Fruit fly (Drosophila melanogaster) whole organism, embryonic: ENCODE measurements around the gene Hinfp.

Experiments used
- Awh ChIP-seq: fragments of 200-800 bp; sonication (Bioruptor generic); IDR thresholded peaks from 2 replicates; pipeline ENCODE4, ENCODE4 v1.3.6; 2022; ENCODE audit warnings: missing biosample characterization, missing genetic modification characterization
- CG10209 ChIP-seq: fragments of 200-800 bp; sonication (Bioruptor generic); optimal IDR thresholded peaks from 3 replicates; lab custom pipeline; 2017; ENCODE audit warnings: missing biosample characterization, mild to moderate bottlenecking, missing genetic modification characterization, missing genetic modification reagents
- CG11456 ChIP-seq: fragments of 200-800 bp; sonication (Bioruptor generic); IDR thresholded peaks from 3 replicates; pipeline ENCODE4 v1.3.6; 2022; ENCODE audit warnings: missing biosample characterization, missing genetic modification characterization
- CG11560 ChIP-seq: fragments of 200-800 bp; sonication (Bioruptor generic); IDR thresholded peaks from 3 replicates; pipeline ENCODE4 v1.3.6; 2022; ENCODE audit warnings: missing biosample characterization, missing genetic modification characterization
- CG1233 ChIP-seq: fragments of 200-800 bp; sonication (Bioruptor generic); optimal IDR thresholded peaks from 4 replicates; lab custom pipeline; 2018; ENCODE audit warnings: missing biosample characterization, mild to moderate bottlenecking, missing genetic modification characterization
- CG12391 ChIP-seq: fragments of 200-800 bp; sonication (Bioruptor generic); optimal IDR thresholded peaks from 3 replicates; lab custom pipeline; 2018; ENCODE audit warnings: missing biosample characterization, mild to moderate bottlenecking, missing genetic modification characterization, moderate library complexity
- CG12942 ChIP-seq: fragments of 200-800 bp; sonication (Bioruptor generic); optimal IDR thresholded peaks from 3 replicates; lab custom pipeline; 2016; ENCODE audit warnings: missing biosample characterization, missing genetic modification characterization
- CG14441 ChIP-seq: fragments of 200-800 bp; sonication (Bioruptor generic); IDR thresholded peaks from 2 replicates; pipeline ENCODE4 v1.3.6; 2022; ENCODE audit warnings: missing biosample characterization, missing genetic modification characterization
- CG18476 ChIP-seq: fragments of 200-800 bp; sonication (Bioruptor generic); optimal IDR thresholded peaks from 2 replicates; lab custom pipeline; 2016; ENCODE audit warnings: missing biosample characterization, mild to moderate bottlenecking, missing genetic modification characterization
- CG18619 ChIP-seq: fragments of 200-800 bp; sonication (Bioruptor generic); optimal IDR thresholded peaks from 3 replicates; lab custom pipeline; 2017; ENCODE audit warnings: missing biosample characterization, mild to moderate bottlenecking, missing genetic modification characterization
- CG32767 ChIP-seq: fragments of 200-800 bp; sonication (Bioruptor generic); IDR thresholded peaks from 2 replicates; pipeline ENCODE4 v1.3.6; 2022; ENCODE audit warnings: missing biosample characterization, missing genetic modification characterization
- CG42726 ChIP-seq: fragments of 200-800 bp; sonication (Bioruptor generic); IDR thresholded peaks from 2 replicates; pipeline ENCODE4 v1.3.6; 2022; ENCODE audit warnings: missing biosample characterization, missing genetic modification characterization; ENCODE audit not compliant: partially characterized antibody
- CG4282 ChIP-seq: fragments of 200-800 bp; sonication (Bioruptor generic); optimal IDR thresholded peaks from 2 replicates; lab custom pipeline; 2016; ENCODE audit warnings: missing biosample characterization, missing genetic modification characterization
- CG6683 ChIP-seq: fragments of 200-800 bp; sonication (Bioruptor generic); optimal IDR thresholded peaks from 2 replicates; lab custom pipeline; 2017; ENCODE audit warnings: missing biosample characterization, mild to moderate bottlenecking, missing genetic modification characterization, missing genetic modification reagents
- CG8290 ChIP-seq, 3 experiments: fragments of 200-800 bp; sonication (Bioruptor generic); optimal IDR thresholded peaks; 2 replicates each; lab custom pipeline; 2016 to 2019; ENCODE audit warnings: missing biosample characterization in 3 of 3, missing genetic modification characterization in 3 of 3, mild to moderate bottlenecking in 2 of 3, moderate library complexity in 1 of 3
- CG8478 ChIP-seq: fragments of >200 bp; optimal IDR thresholded peaks from 2 replicates; lab custom pipeline; 2018
- CG9797 ChIP-seq: fragments of 200-800 bp; sonication (Bioruptor generic); optimal IDR thresholded peaks from 3 replicates; lab custom pipeline; 2018; ENCODE audit warnings: missing biosample characterization, mild to moderate bottlenecking, missing genetic modification characterization
- Chrac-16 ChIP-seq: fragments of 200-800 bp; sonication (Bioruptor generic); optimal IDR thresholded peaks from 3 replicates; lab custom pipeline; 2016; ENCODE audit warnings: missing biosample characterization, missing genetic modification characterization
- Dip3 ChIP-seq: fragments of 200-800 bp; sonication (Bioruptor generic); optimal IDR thresholded peaks from 3 replicates; lab custom pipeline; 2016; ENCODE audit warnings: missing biosample characterization, missing genetic modification characterization
- Doc2 ChIP-seq: fragments of 200-800 bp; sonication (Bioruptor generic); IDR thresholded peaks from 2 replicates; pipeline ENCODE4 v1.3.6; 2022; ENCODE audit warnings: missing biosample characterization, missing genetic modification characterization
- Doc3 ChIP-seq: fragments of 200-800 bp; sonication (Bioruptor generic); IDR thresholded peaks from 3 replicates; pipeline ENCODE4 v1.3.6; 2022; ENCODE audit warnings: missing biosample characterization, missing genetic modification characterization; ENCODE audit not compliant: partially characterized antibody
- HHEX ChIP-seq: fragments of 200-800 bp; sonication (Bioruptor generic); optimal IDR thresholded peaks from 3 replicates; lab custom pipeline; 2017; ENCODE audit warnings: missing biosample characterization, mild to moderate bottlenecking, missing genetic modification characterization, missing genetic modification reagents
- HLH3B ChIP-seq: fragments of 200-800 bp; sonication (Bioruptor generic); IDR thresholded peaks from 2 replicates; pipeline ENCODE4 v1.3.6; 2022; ENCODE audit warnings: missing biosample characterization, missing genetic modification characterization
- Med ChIP-seq: fragments of 200-800 bp; sonication (Bioruptor generic); peaks from one replicate; lab custom pipeline; 2016; ENCODE audit warnings: missing biosample characterization, missing genetic modification characterization, mild to moderate bottlenecking, inconsistent platforms, moderate library complexity
- Meics ChIP-seq: fragments of 200-800 bp; sonication (Bioruptor generic); optimal IDR thresholded peaks from 2 replicates; lab custom pipeline; 2017; ENCODE audit warnings: missing biosample characterization, mild to moderate bottlenecking, missing genetic modification characterization
- Neu2 ChIP-seq: fragments of 200-800 bp; sonication (Bioruptor generic); optimal IDR thresholded peaks from 3 replicates; lab custom pipeline; 2016; ENCODE audit warnings: missing biosample characterization, missing genetic modification characterization, borderline replicate concordance
- Opbp ChIP-seq: fragments of 200-800 bp; sonication (Bioruptor generic); IDR thresholded peaks from 3 replicates; pipeline ENCODE4 v1.3.6; 2022; ENCODE audit warnings: missing biosample characterization, missing genetic modification characterization; ENCODE audit not compliant: partially characterized antibody
- Pdp1 ChIP-seq, 2 experiments: fragments of 200-800 bp; sonication (Bioruptor generic); optimal IDR thresholded peaks; 3 replicates each; lab custom pipeline; 2016; ENCODE audit warnings: missing biosample characterization in 2 of 2, missing genetic modification characterization in 2 of 2, mild to moderate bottlenecking in 1 of 2, moderate library complexity in 1 of 2
- Poxn ChIP-seq: fragments of 200-800 bp; sonication (Bioruptor generic); IDR thresholded peaks from 2 replicates; pipeline ENCODE4 v1.3.6; 2022; ENCODE audit warnings: missing biosample characterization, missing genetic modification characterization
- ato ChIP-seq: fragments of 200-800 bp; sonication (Bioruptor generic); IDR thresholded peaks from 2 replicates; pipeline ENCODE4 v1.3.6; 2022; ENCODE audit warnings: missing biosample characterization, missing genetic modification characterization; ENCODE audit not compliant: partially characterized antibody
- cato ChIP-seq: fragments of 200-800 bp; sonication (Bioruptor generic); optimal IDR thresholded peaks from 2 replicates; lab custom pipeline; 2016; ENCODE audit warnings: missing biosample characterization, missing genetic modification characterization, borderline replicate concordance
- dm ChIP-seq: fragments of 200-800 bp; sonication (Bioruptor generic); optimal IDR thresholded peaks from 3 replicates; lab custom pipeline; 2016; ENCODE audit warnings: missing biosample characterization, missing genetic modification characterization
- exex ChIP-seq: fragments of 200-800 bp; sonication (Bioruptor generic); optimal IDR thresholded peaks from 4 replicates; lab custom pipeline; 2018; ENCODE audit warnings: missing biosample characterization, mild to moderate bottlenecking, missing genetic modification characterization, moderate library complexity
- eyg ChIP-seq: fragments of 200-800 bp; sonication (Bioruptor generic); optimal IDR thresholded peaks from 3 replicates; lab custom pipeline; 2016; ENCODE audit warnings: missing biosample characterization, missing genetic modification characterization
- grau ChIP-seq: fragments of 200-800 bp; optimal IDR thresholded peaks from 3 replicates; lab custom pipeline; 2019; ENCODE audit warnings: missing biosample characterization, mild to moderate bottlenecking, missing genetic modification characterization, moderate library complexity
- kay ChIP-seq: fragments of 200-800 bp; sonication (Bioruptor generic); optimal IDR thresholded peaks from 2 replicates; lab custom pipeline; 2016; ENCODE audit warnings: missing biosample characterization, missing genetic modification characterization
- lmd ChIP-seq: fragments of 200-800 bp; sonication (Bioruptor generic); IDR thresholded peaks from 2 replicates; pipeline ENCODE4 v1.3.6; 2022; ENCODE audit warnings: missing biosample characterization, missing genetic modification characterization
- nerfin-1 ChIP-seq: fragments of 200-800 bp; sonication (Bioruptor generic); optimal IDR thresholded peaks from 3 replicates; lab custom pipeline; 2019; ENCODE audit warnings: missing biosample characterization, mild to moderate bottlenecking, missing genetic modification characterization, moderate library complexity
- peb ChIP-seq: fragments of 200-800 bp; sonication (Bioruptor generic); IDR thresholded peaks from 2 replicates; pipeline ENCODE4 v1.3.6; 2022; ENCODE audit warnings: missing biosample characterization, missing genetic modification characterization
- pnt ChIP-seq: fragments of 200-800 bp; sonication (Bioruptor generic); optimal IDR thresholded peaks from 3 replicates; lab custom pipeline; 2016; ENCODE audit warnings: missing biosample characterization, missing genetic modification characterization
- sd ChIP-seq: fragments of 200-800 bp; sonication (Bioruptor generic); optimal IDR thresholded peaks from 3 replicates; lab custom pipeline; 2018; ENCODE audit warnings: missing biosample characterization, mild to moderate bottlenecking, missing genetic modification characterization, moderate library complexity
- sens ChIP-seq: fragments of 200-800 bp; sonication (Bioruptor generic); peaks from one replicate; lab custom pipeline; 2016; ENCODE audit warnings: missing biosample characterization, missing genetic modification characterization
- sens-2 ChIP-seq: fragments of 200-800 bp; sonication (Bioruptor generic); IDR thresholded peaks from 2 replicates; pipeline ENCODE4 v1.3.6; 2022; ENCODE audit warnings: missing biosample characterization, missing genetic modification characterization
- shn ChIP-seq: fragments of 200-800 bp; sonication (Bioruptor generic); optimal IDR thresholded peaks from 3 replicates; lab custom pipeline; 2016; ENCODE audit warnings: missing biosample characterization, missing genetic modification characterization
- sim ChIP-seq: fragments of 200-800 bp; sonication (Bioruptor generic); IDR thresholded peaks from 2 replicates; pipeline ENCODE4 v1.3.6; 2022; ENCODE audit warnings: missing biosample characterization, missing genetic modification characterization
- sisA ChIP-seq: fragments of 200-800 bp; sonication (Bioruptor generic); IDR thresholded peaks from 2 replicates; pipeline ENCODE4 v1.3.6; 2022; ENCODE audit warnings: missing biosample characterization, missing genetic modification characterization
- sr ChIP-seq: fragments of 200-800 bp; sonication (Bioruptor generic); IDR thresholded peaks from 3 replicates; pipeline ENCODE4 v1.3.6; 2022; ENCODE audit warnings: missing biosample characterization, missing genetic modification characterization
- tgo ChIP-seq: fragments of 200-800 bp; sonication (Bioruptor generic); IDR thresholded peaks from 3 replicates; pipeline ENCODE4 v1.3.6; 2022; ENCODE audit warnings: missing biosample characterization, missing genetic modification characterization
- wor ChIP-seq: fragments of 200-800 bp; sonication (Bioruptor generic); IDR thresholded peaks from 2 replicates; pipeline ENCODE4 v1.3.6; 2022; ENCODE audit warnings: missing biosample characterization, missing genetic modification characterization
- z ChIP-seq: fragments of 200-800 bp; sonication (Bioruptor generic); IDR thresholded peaks from 3 replicates; pipeline ENCODE4 v1.3.6; 2022; ENCODE audit warnings: missing biosample characterization, missing genetic modification characterization

The Hinfp gene

DNA sequence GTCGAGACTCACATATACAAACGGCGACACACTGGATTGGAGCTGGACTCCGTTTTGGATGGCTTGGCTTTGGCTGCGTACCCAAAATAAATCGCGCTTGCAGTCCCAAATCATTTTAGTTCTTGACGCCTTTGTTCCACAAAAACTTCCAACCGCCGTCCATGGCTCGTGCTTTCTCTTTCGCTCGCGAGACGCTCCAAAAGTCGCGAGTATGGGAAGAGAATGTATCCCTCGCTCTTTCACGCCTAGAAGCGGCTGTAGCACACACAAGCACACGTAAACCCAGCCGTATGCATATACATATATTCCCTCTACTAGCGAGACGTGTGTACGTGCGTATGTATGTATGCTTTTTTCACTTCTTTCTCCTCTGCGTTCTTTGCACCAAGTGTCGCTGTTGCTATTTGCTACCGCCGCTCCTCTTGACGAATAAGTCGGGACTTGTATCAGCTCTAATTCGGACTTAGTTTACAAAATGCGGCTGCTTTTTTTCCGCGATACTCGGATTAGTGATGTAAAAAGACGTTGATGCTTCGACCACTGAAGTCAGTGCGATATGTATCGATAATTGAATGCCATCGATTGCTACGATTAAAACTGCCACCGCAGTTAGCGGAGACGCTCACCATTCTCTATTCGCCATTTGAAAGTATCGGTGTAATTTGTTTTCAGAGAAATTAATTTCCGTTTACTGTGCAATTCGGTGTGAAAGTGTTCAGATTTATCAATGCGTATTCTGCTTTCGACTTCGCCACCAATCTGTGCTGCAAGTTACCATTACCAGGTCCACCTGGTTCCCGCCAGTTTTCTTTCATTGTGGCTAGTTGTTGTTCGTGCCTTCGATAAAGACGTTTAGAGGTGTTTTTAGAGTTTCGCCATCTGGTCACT lies 30.4 kb downstream of the Hinfp start, which contains the start of the genes Hmt4-20 and SkpA (continued):
- TF ChIP-seq Med (GFP tag; lab: Kevin White, UChicago) (peak; percentile 48), CG10209 (GFP tag; lab: Kevin White, UChicago) (no peak), sisA (GFP tag; lab: Robert Waterston, UW) (no peak), nerfin-1 (tag; lab: Kevin White, UChicago) (no peak), z (GFP tag; lab: Robert Waterston, UW) (no peak), tgo (no peak), CG11560 (peak; percentile 59; the same call in 2 of the 3 replicates), sens (GFP tag; lab: Kevin White, UChicago) (peak; percentile 79), CG8478 (lab: Kevin White, UChicago) (peak; percentile 84), CG12942 (GFP tag; lab: Kevin White, UChicago) (no peak), sens-2 (no peak), cato (GFP tag; lab: Kevin White, UChicago) (no peak), kay (GFP tag; lab: Kevin White, UChicago) (no peak), dm (GFP tag; lab: Kevin White, UChicago) (peak; percentile 22), shn (GFP tag; lab: Kevin White, UChicago) (no peak), peb (GFP tag; lab: Robert Waterston, UW) (no peak), Pdp1 (GFP tag; optimal IDR thresholded peaks at IDR 0.05; lab: Kevin White, UChicago) (peak in 1 of 2 experiments; percentile 36), CG4282 (GFP tag; lab: Kevin White, UChicago) (no peak), exex (tag; lab: Kevin White, UChicago) (no peak), HLH3B (no peak), ato (GFP tag; lab: Robert Waterston, UW) (peak; percentile 88), sim (GFP tag; lab: Robert Waterston, UW) (no peak), pnt (GFP tag; lab: Kevin White, UChicago) (no peak), CG18476 (GFP tag; lab: Kevin White, UChicago) (no peak), CG14441 (no peak), lmd (GFP tag; lab: Robert Waterston, UW) (no peak), CG8290 (GFP tag; optimal IDR thresholded peaks at IDR 0.05; lab: Kevin White, UChicago) (no peak), CG8290 (tag; optimal IDR thresholded peaks at IDR 0.05; lab: Kevin White, UChicago) (no peak), sd (tag; lab: Kevin White, UChicago) (no peak), CG6683 (no peak), Opbp (GFP tag; lab: Robert Waterston, UW) (peak; percentile 93), Awh (no peak), Doc3 (GFP tag; lab: Robert Waterston, UW) (peak; percentile 80), Chrac-16 (GFP tag; lab: Kevin White, UChicago) (no peak), wor (no peak), CG18619 (GFP tag; lab: Kevin White, UChicago) (no peak), sr (GFP tag; lab: Robert Waterston, UW) (no peak), Neu2 (no peak), grau (peak; percentile 1), Poxn (GFP tag; lab: Robert Waterston, UW) (no peak), eyg (no peak), Doc2 (GFP tag; lab: Robert Waterston, UW) (no peak), HHEX (GFP tag; lab: Kevin White, UChicago) (no peak), CG42726 (GFP tag; lab: Robert Waterston, UW) (peak; percentile 96), CG11456 (no peak), CG32767 (GFP tag; lab: Robert Waterston, UW) (no peak), CG9797 (peak; percentile 92), Meics (GFP tag; lab: Kevin White, UChicago) (no peak), CG12391 (tag; lab: Kevin White, UChicago) (no peak), Dip3 (no peak), CG1233 (GFP tag; lab: Kevin White, UChicago) (no peak)
